Worm (Caenorhabditis elegans): ENCODE measurements around the gene F16G10.5.

F16G10.5 gene

ce11 chrII:2378465-2379009 is 11.4 kb downstream of the F16G10.5 start (continued):
- TF ChIP-seq pbrm-1 (GFP tag; IDR thresholded peaks at IDR 0.05) (peak; percentile 28; the same call in 1 of the 2 replicates), B0336.3 (GFP tag; IDR thresholded peaks at IDR 0.05) (no peak; the same call in none of the 2 replicates), F10E7.11 (tag; optimal IDR thresholded peaks at IDR 0.05) (no peak), nhr-120 (GFP tag; IDR thresholded peaks at IDR 0.05) (no peak), mxl-1 (tag; optimal IDR thresholded peaks at IDR 0.05) (no peak), mcd-1 (GFP tag; IDR thresholded peaks at IDR 0.05) (no peak; the same call in none of the 2 replicates), lag-1 (GFP tag; IDR thresholded peaks at IDR 0.05) (no peak), ama-1 (optimal IDR thresholded peaks at IDR 0.05) (no peak), ama-1 (GFP tag; optimal IDR thresholded peaks at IDR 0.05) (no peak), egl-44 (GFP tag; IDR thresholded peaks at IDR 0.05) (peak; percentile 97), C17E4.6 (GFP tag; IDR thresholded peaks at IDR 0.05) (no peak), snpc-1.3 (tag; optimal IDR thresholded peaks at IDR 0.05; ENCODE audit: insufficient read depth) (no peak), Y95B8A.8 (GFP tag; IDR thresholded peaks at IDR 0.05) (no peak), nfya-1 (tag; optimal IDR thresholded peaks at IDR 0.05; ENCODE audit: borderline replicate concordance, insufficient read depth) (no peak), ceh-91 (GFP tag; IDR thresholded peaks at IDR 0.05) (no peak), rec-8 (tag; optimal IDR thresholded peaks at IDR 0.05) (no peak), Y53F4B.3 (GFP tag; IDR thresholded peaks at IDR 0.05) (no peak), akir-1 (GFP tag; optimal IDR thresholded peaks at IDR 0.05) (no peak), rpc-1 (optimal IDR thresholded peaks at IDR 0.05) (no peak), rpc-1 (tag; optimal IDR thresholded peaks at IDR 0.05) (no peak), repo-1 (tag; optimal IDR thresholded peaks at IDR 0.05) (peak; percentile 76), ekl-4 (GFP tag; IDR thresholded peaks at IDR 0.05) (no peak), F49E8.2 (tag; optimal IDR thresholded peaks at IDR 0.05; ENCODE audit: insufficient read depth) (no peak), snpc-3.4 (tag; optimal IDR thresholded peaks at IDR 0.05) (no peak), madf-8 (GFP tag; conservative IDR thresholded peaks at IDR 0.05) (no peak), F23B12.7 (tag; optimal IDR thresholded peaks at IDR 0.05; ENCODE audit: insufficient read depth) (no peak), mes-4 (tag; optimal IDR thresholded peaks at IDR 0.05) (no peak), hlh-12 (tag; optimal IDR thresholded peaks at IDR 0.05) (no peak), madf-3 (GFP tag; IDR thresholded peaks at IDR 0.05) (no peak), zim-3 (tag; optimal IDR thresholded peaks at IDR 0.05) (no peak), ceh-27 (GFP tag; optimal IDR thresholded peaks at IDR 0.05) (no peak), ets-4 (GFP tag; optimal IDR thresholded peaks at IDR 0.05) (peak; percentile 99), nhr-90 (tag; optimal IDR thresholded peaks at IDR 0.05) (peak; percentile 97), athp-1 (tag; optimal IDR thresholded peaks at IDR 0.05) (no peak), ztf-26 (tag; optimal IDR thresholded peaks at IDR 0.05) (peak; percentile 19), C06A6.2 (GFP tag; conservative IDR thresholded peaks at IDR 0.05) (peak; percentile 61), F55B11.4 (tag; optimal IDR thresholded peaks at IDR 0.05; ENCODE audit: borderline replicate concordance, insufficient read depth) (no peak), hrde-1 (tag; optimal IDR thresholded peaks at IDR 0.05; ENCODE audit: borderline replicate concordance) (no peak), Y53G8AR.9 (GFP tag; conservative IDR thresholded peaks at IDR 0.05) (0 out of 2 replicates have a peak, but pooled peaks have one; percentile 55), lin-40 (tag; optimal IDR thresholded peaks at IDR 0.05) (no peak), F37B4.10 (GFP tag; IDR thresholded peaks at IDR 0.05) (no peak), ceh-79 (tag; optimal IDR thresholded peaks at IDR 0.05) (no peak), K11D2.4 (GFP tag; IDR thresholded peaks at IDR 0.05) (0 out of 2 replicates have a peak, but pooled peaks have one; percentile 20), attf-6 (GFP tag; IDR thresholded peaks at IDR 0.05) (no peak), T07F8.4 (tag; optimal IDR thresholded peaks at IDR 0.05) (no peak), B0019.2 (GFP tag; conservative IDR thresholded peaks at IDR 0.05) (no peak), K12H6.12 (tag; optimal IDR thresholded peaks at IDR 0.05) (no peak), ztf-3 (GFP tag; optimal IDR thresholded peaks at IDR 0.05) (peak; percentile 80), zfh-2 (GFP tag; conservative IDR thresholded peaks at IDR 0.05) (no peak)
